Worm (Caenorhabditis elegans): ENCODE results near the gene scl-18.

Gene scl-18

ce11 chrIV:11772119-11772518 lies 17.9 kb upstream of the scl-18 start:
- TF ChIP-seq scrt-1 (GFP tag; IDR thresholded peaks at IDR 0.05) (no peak), B0310.2 (tag; optimal IDR thresholded peaks at IDR 0.05) (no peak), hnd-1 (tag; optimal IDR thresholded peaks at IDR 0.05) (no peak), pes-1 (GFP tag; IDR thresholded peaks at IDR 0.05) (no peak), flt-1 (GFP tag; IDR thresholded peaks at IDR 0.05) (no peak), ama-1 (optimal IDR thresholded peaks at IDR 0.05) (no peak), ceh-13 (GFP tag; optimal IDR thresholded peaks at IDR 0.05) (no peak), tbx-37 (GFP tag; conservative IDR thresholded peaks at IDR 0.05) (no peak), tra-4 (tag; optimal IDR thresholded peaks at IDR 0.05) (no peak), hmg-4 (GFP tag; optimal IDR thresholded peaks at IDR 0.05) (no peak), ceh-36 (tag; optimal IDR thresholded peaks at IDR 0.05) (no peak), ets-7 (tag; optimal IDR thresholded peaks at IDR 0.05) (no peak), F13C5.2 (tag; optimal IDR thresholded peaks at IDR 0.05) (no peak), tbx-11 (GFP tag; IDR thresholded peaks at IDR 0.05) (no peak), sea-1 (GFP tag; conservative IDR thresholded peaks at IDR 0.05) (no peak), hmbx-1 (tag; optimal IDR thresholded peaks at IDR 0.05) (no peak), aly-1 (tag; optimal IDR thresholded peaks at IDR 0.05) (no peak)

DNA sequence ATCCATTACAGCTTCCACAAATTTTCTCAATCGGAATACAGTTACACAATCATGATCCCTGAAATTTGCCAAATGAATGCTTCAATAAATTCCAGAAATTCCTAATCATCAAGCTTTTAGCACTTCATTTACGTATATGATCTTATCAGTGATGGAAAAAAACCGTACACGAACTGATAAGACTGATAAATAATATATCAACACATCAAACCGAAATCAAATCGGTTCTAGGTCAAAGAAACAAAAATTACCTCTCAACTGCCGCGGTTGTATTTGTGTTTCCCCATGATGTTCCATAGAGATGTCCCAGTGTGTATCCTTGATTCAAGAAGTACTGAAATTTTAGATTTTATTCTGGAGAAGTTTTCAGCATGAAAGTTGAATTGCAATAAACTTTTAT lies 16.8 kb upstream of the scl-18 start:
- TF ChIP-seq hnd-1 (tag; optimal IDR thresholded peaks at IDR 0.05) = no peak

ce11 chrIV:11769769-11770168 lies 15.5 kb upstream of the scl-18 start:
- no peak for TF ChIP-seq scrt-1 (GFP tag; IDR thresholded peaks at IDR 0.05)
- no peak for TF ChIP-seq pes-1 (GFP tag; IDR thresholded peaks at IDR 0.05)
- TF ChIP-seq ama-1 (optimal IDR thresholded peaks at IDR 0.05) = no peak
- no peak for TF ChIP-seq tra-4 (tag; optimal IDR thresholded peaks at IDR 0.05)
- no peak for TF ChIP-seq tbx-11 (GFP tag; IDR thresholded peaks at IDR 0.05)
- TF ChIP-seq hmbx-1 (tag; optimal IDR thresholded peaks at IDR 0.05) = no peak
- TF ChIP-seq tbx-37 (GFP tag; conservative IDR thresholded peaks at IDR 0.05) = no peak
- no peak for TF ChIP-seq ets-7 (tag; optimal IDR thresholded peaks at IDR 0.05)
- no peak for TF ChIP-seq ceh-36 (tag; optimal IDR thresholded peaks at IDR 0.05)
- TF ChIP-seq hmg-4 (GFP tag; optimal IDR thresholded peaks at IDR 0.05) = no peak
- TF ChIP-seq flt-1 (GFP tag; IDR thresholded peaks at IDR 0.05) = no peak
- no peak for TF ChIP-seq aly-1 (tag; optimal IDR thresholded peaks at IDR 0.05)
- no peak for TF ChIP-seq ceh-13 (GFP tag; optimal IDR thresholded peaks at IDR 0.05)
- no peak for TF ChIP-seq hnd-1 (tag; optimal IDR thresholded peaks at IDR 0.05)

- TF ChIP-seq hnd-1 (tag; optimal IDR thresholded peaks at IDR 0.05) (no peak), ama-1 (optimal IDR thresholded peaks at IDR 0.05) (no peak), hmbx-1 (tag; optimal IDR thresholded peaks at IDR 0.05) (no peak), ets-7 (tag; optimal IDR thresholded peaks at IDR 0.05) (no peak), tra-4 (tag; optimal IDR thresholded peaks at IDR 0.05) (no peak), tbx-11 (GFP tag; IDR thresholded peaks at IDR 0.05) (no peak), flt-1 (GFP tag; IDR thresholded peaks at IDR 0.05) (no peak), F13C5.2 (tag; optimal IDR thresholded peaks at IDR 0.05) (no peak), scrt-1 (GFP tag; IDR thresholded peaks at IDR 0.05) (no peak), hmg-4 (GFP tag; optimal IDR thresholded peaks at IDR 0.05) (no peak), B0310.2 (tag; optimal IDR thresholded peaks at IDR 0.05) (no peak), ceh-36 (tag; optimal IDR thresholded peaks at IDR 0.05) (no peak), sea-1 (GFP tag; conservative IDR thresholded peaks at IDR 0.05) (no peak), tbx-37 (GFP tag; conservative IDR thresholded peaks at IDR 0.05) (no peak), aly-1 (tag; optimal IDR thresholded peaks at IDR 0.05) (no peak), pes-1 (GFP tag; IDR thresholded peaks at IDR 0.05) (no peak), ceh-13 (GFP tag; optimal IDR thresholded peaks at IDR 0.05) (no peak)
Observed at ce11 chrIV:11765507-11765906, 11.3 kb upstream of the scl-18 start.

- TF ChIP-seq tra-4 (tag; optimal IDR thresholded peaks at IDR 0.05) (no peak), tbx-37 (GFP tag; conservative IDR thresholded peaks at IDR 0.05) (no peak), tbx-11 (GFP tag; IDR thresholded peaks at IDR 0.05) (no peak), B0310.2 (tag; optimal IDR thresholded peaks at IDR 0.05) (no peak), flt-1 (GFP tag; IDR thresholded peaks at IDR 0.05) (no peak)
Observed at ce11 chrIV:11760700-11761459, 6.7 kb upstream of the scl-18 start, which contains the start of gene T12A7.2. Gene T12A7.2 (minus strand): TSS chrIV:11761111.

ce11 chrIV:11759852-11760251 lies 5.6 kb upstream of the scl-18 start:
- TF ChIP-seq tbx-37 (GFP tag; conservative IDR thresholded peaks at IDR 0.05) (no peak), sea-1 (GFP tag; conservative IDR thresholded peaks at IDR 0.05) (no peak), ets-7 (tag; optimal IDR thresholded peaks at IDR 0.05) (no peak), aly-1 (tag; optimal IDR thresholded peaks at IDR 0.05) (no peak), hmg-4 (GFP tag; optimal IDR thresholded peaks at IDR 0.05) (no peak), flt-1 (GFP tag; IDR thresholded peaks at IDR 0.05) (no peak), tbx-11 (GFP tag; IDR thresholded peaks at IDR 0.05) (no peak)

DNA sequence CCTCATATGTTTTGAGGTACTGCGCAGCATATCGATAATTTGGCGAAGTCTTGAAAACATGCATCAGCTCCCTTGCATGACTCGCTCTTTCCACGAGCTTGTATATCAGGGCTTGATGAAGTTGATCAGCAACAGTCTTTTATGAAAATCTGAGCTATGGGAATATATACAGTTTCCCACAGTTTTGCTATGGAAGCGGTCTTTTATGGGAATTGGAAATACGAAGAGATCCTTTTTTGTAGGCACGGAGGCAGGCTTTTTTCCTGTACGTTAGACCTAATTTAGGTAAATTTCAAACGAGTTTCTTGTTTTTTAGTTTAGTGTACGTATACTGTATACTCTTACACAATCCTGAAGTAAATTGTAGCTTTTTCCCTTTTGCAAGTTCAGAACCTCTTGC lies 1.7 kb upstream of the scl-18 start, which contains the start of gene T12A7.9:
T12A7.9 (minus strand) TSS at position 101 of the 400 bp plus-strand sequence.
- TF ChIP-seq hmbx-1 (tag; optimal IDR thresholded peaks at IDR 0.05) (no peak), aly-1 (tag; optimal IDR thresholded peaks at IDR 0.05) (no peak), flt-1 (GFP tag; IDR thresholded peaks at IDR 0.05) (no peak), tra-4 (tag; optimal IDR thresholded peaks at IDR 0.05) (no peak), ceh-13 (GFP tag; optimal IDR thresholded peaks at IDR 0.05) (no peak), tbx-11 (GFP tag; IDR thresholded peaks at IDR 0.05) (no peak), sea-1 (GFP tag; conservative IDR thresholded peaks at IDR 0.05) (no peak), pes-1 (GFP tag; IDR thresholded peaks at IDR 0.05) (no peak), ama-1 (optimal IDR thresholded peaks at IDR 0.05) (no peak), ceh-36 (tag; optimal IDR thresholded peaks at IDR 0.05) (no peak), ets-7 (tag; optimal IDR thresholded peaks at IDR 0.05) (no peak), scrt-1 (GFP tag; IDR thresholded peaks at IDR 0.05) (no peak), hmg-4 (GFP tag; optimal IDR thresholded peaks at IDR 0.05) (no peak), hnd-1 (tag; optimal IDR thresholded peaks at IDR 0.05) (no peak), tbx-37 (GFP tag; conservative IDR thresholded peaks at IDR 0.05) (no peak), B0310.2 (tag; optimal IDR thresholded peaks at IDR 0.05) (no peak)
